Fruit fly (Drosophila melanogaster) whole organism, pupa: ENCODE data around the gene Atx-1.
A peak's percentile ranks its signal among the peaks of the same experiment; 100 is the strongest.

ENCODE experiments used
- CG10348 ChIP-seq: fragments of 200-800 bp; sonication (Bioruptor generic); IDR thresholded peaks from 2 replicates; pipeline ENCODE4 v1.3.6; 2022; ENCODE audit warnings: missing biosample characterization, missing genetic modification characterization
- CG12605 ChIP-seq: fragments of 200-800 bp; sonication (Bioruptor generic); IDR thresholded peaks from 2 replicates; pipeline ENCODE4 v1.3.6; 2022; ENCODE audit warnings: missing biosample characterization, missing genetic modification characterization
- CG13204 ChIP-seq: fragments of 200-800 bp; sonication (Bioruptor generic); optimal IDR thresholded peaks from 2 replicates; lab custom pipeline; 2018; ENCODE audit warnings: missing biosample characterization, mild to moderate bottlenecking, missing genetic modification characterization, moderate library complexity
- CG14655 ChIP-seq: fragments of 200-800 bp; sonication (Bioruptor generic); optimal IDR thresholded peaks from 3 replicates; lab custom pipeline; 2017; ENCODE audit warnings: mild to moderate bottlenecking, missing biosample characterization, missing genetic modification reagents, missing genetic modification characterization
- CG15710 ChIP-seq: fragments of 200-800 bp; sonication (Bioruptor generic); optimal IDR thresholded peaks from 2 replicates; lab custom pipeline; 2018; ENCODE audit warnings: missing biosample characterization, mild to moderate bottlenecking, missing genetic modification characterization, moderate library complexity
- CG17806 ChIP-seq: fragments of 200-800 bp; sonication (Bioruptor generic); optimal IDR thresholded peaks from 2 replicates; lab custom pipeline; 2018; ENCODE audit warnings: missing biosample characterization, mild to moderate bottlenecking, missing genetic modification characterization, moderate library complexity
- CG32121 ChIP-seq: fragments of 200-800 bp; sonication (Bioruptor generic); IDR thresholded peaks from 2 replicates; pipeline ENCODE4 v1.3.6; 2022; ENCODE audit warnings: missing biosample characterization, missing genetic modification characterization
- CG34367 ChIP-seq: fragments of 200-800 bp; sonication (Bioruptor generic); optimal IDR thresholded peaks from 2 replicates; lab custom pipeline; 2018; ENCODE audit warnings: missing biosample characterization, mild to moderate bottlenecking, missing genetic modification characterization
- CG4496 ChIP-seq: fragments of 200-800 bp; sonication (Bioruptor generic); IDR thresholded peaks from 3 replicates; pipeline ENCODE4 v1.3.6; 2022; ENCODE audit warnings: missing biosample characterization, missing genetic modification characterization
- CG8159 ChIP-seq: fragments of 200-800 bp; sonication (Bioruptor generic); optimal IDR thresholded peaks from 3 replicates; lab custom pipeline; 2018; ENCODE audit warnings: missing biosample characterization, mild to moderate bottlenecking, missing genetic modification characterization, moderate library complexity
- CG8301 ChIP-seq: fragments of 200-800 bp; sonication (Bioruptor generic); optimal IDR thresholded peaks from 2 replicates; lab custom pipeline; 2018; ENCODE audit warnings: missing biosample characterization, mild to moderate bottlenecking, missing genetic modification characterization
- CG9948 ChIP-seq: fragments of 200-800 bp; sonication (Bioruptor generic); optimal IDR thresholded peaks from 2 replicates; lab custom pipeline; 2018; ENCODE audit warnings: missing biosample characterization, mild to moderate bottlenecking, missing genetic modification characterization, moderate library complexity
- D1 ChIP-seq: fragments of 200-800 bp; sonication (Bioruptor generic); optimal IDR thresholded peaks from 2 replicates; lab custom pipeline; 2018; ENCODE audit warnings: missing biosample characterization, mild to moderate bottlenecking, missing genetic modification characterization, moderate library complexity
- EcR ChIP-seq: fragments of 200-800 bp; sonication (Bioruptor generic); optimal IDR thresholded peaks from 3 replicates; lab custom pipeline; 2019; ENCODE audit warnings: missing biosample characterization, missing genetic modification characterization, mild to moderate bottlenecking, moderate library complexity, missing genetic modification reagents
- Ets98B ChIP-seq: fragments of 200-800 bp; sonication (Bioruptor generic); IDR thresholded peaks from 2 replicates; pipeline ENCODE4 v1.3.6; 2022; ENCODE audit warnings: missing biosample characterization, missing genetic modification characterization
- Pif1A ChIP-seq: fragments of 200-800 bp; sonication (Bioruptor generic); optimal IDR thresholded peaks from 3 replicates; lab custom pipeline; 2016; ENCODE audit warnings: missing biosample characterization, missing genetic modification characterization
- Pif1B ChIP-seq: fragments of 200-800 bp; sonication (Bioruptor generic); optimal IDR thresholded peaks from 3 replicates; lab custom pipeline; 2016; ENCODE audit warnings: missing biosample characterization, missing genetic modification characterization
- Snoo ChIP-seq: fragments of 200-800 bp; sonication (Bioruptor generic); optimal IDR thresholded peaks from 3 replicates; lab custom pipeline; 2017; ENCODE audit warnings: missing biosample characterization, mild to moderate bottlenecking, missing genetic modification characterization, inconsistent platforms
- fd96Ca ChIP-seq: fragments of 200-800 bp; sonication (Bioruptor generic); IDR thresholded peaks from 3 replicates; pipeline ENCODE4 v1.3.6; 2022; ENCODE audit warnings: missing biosample characterization, missing genetic modification characterization
- gl ChIP-seq: fragments of 200-800 bp; sonication (Bioruptor generic); optimal IDR thresholded peaks from 2 replicates; lab custom pipeline; 2018; ENCODE audit warnings: missing biosample characterization, mild to moderate bottlenecking, missing genetic modification characterization
- rn ChIP-seq: fragments of 200-800 bp; sonication (Bioruptor generic); IDR thresholded peaks from 2 replicates; pipeline ENCODE4 v1.3.6; 2022; ENCODE audit warnings: missing biosample characterization, missing genetic modification characterization

Atx-1 gene

dm6 chrX:6854563-6854962, 31.6 kb downstream of the Atx-1 start:
- peak; percentile 88 for TF ChIP-seq Ets98B (GFP tag; lab: Robert Waterston, UW)
- peak; percentile 72; the same call in 1 of the 2 replicates for TF ChIP-seq CG12605 (GFP tag; lab: Robert Waterston, UW)
- TF ChIP-seq CG14655 = peak; percentile 85
- no peak for TF ChIP-seq EcR (GFP tag; lab: Kevin White, UChicago)
- TF ChIP-seq CG32121 (GFP tag; lab: Robert Waterston, UW) = peak; percentile 88
- TF ChIP-seq CG10348 (GFP tag; lab: Robert Waterston, UW) = no peak; the same call in 1 of the 2 replicates
- TF ChIP-seq CG34367 (tag; lab: Kevin White, UChicago) = peak; percentile 62
- peak; percentile 85 for TF ChIP-seq Pif1B (GFP tag; lab: Kevin White, UChicago)
- TF ChIP-seq rn (GFP tag; lab: Robert Waterston, UW) = peak; percentile 50
- peak; percentile 13 for TF ChIP-seq D1
- TF ChIP-seq CG15710 (tag; lab: Kevin White, UChicago) = peak; percentile 61
- TF ChIP-seq CG8301 (tag; lab: Kevin White, UChicago) = peak; percentile 78
- peak; percentile 72 for TF ChIP-seq CG17806 (tag; lab: Kevin White, UChicago)
- TF ChIP-seq CG9948 = peak; percentile 79
- peak; percentile 84 for TF ChIP-seq Pif1A (GFP tag; lab: Kevin White, UChicago)
- TF ChIP-seq fd96Ca (GFP tag; lab: Robert Waterston, UW) = peak; percentile 93
- TF ChIP-seq CG4496 = peak; percentile 91
- no peak for TF ChIP-seq gl (tag; lab: Kevin White, UChicago)
- peak; percentile 81 for TF ChIP-seq CG8159 (tag; lab: Kevin White, UChicago)
- TF ChIP-seq CG13204 (GFP tag; lab: Kevin White, UChicago) = no peak
- peak; percentile 60 for TF ChIP-seq Snoo (tag; lab: Kevin White, UChicago)

dm6 chrX:6855366-6856200, 32.6 kb downstream of the Atx-1 start:
- TF ChIP-seq CG9948 (peak; percentile 87), CG8301 (tag; lab: Kevin White, UChicago) (peak; percentile 78), CG15710 (tag; lab: Kevin White, UChicago) (peak; percentile 87), rn (GFP tag; lab: Robert Waterston, UW) (0 out of 2 replicates have a peak, but pooled peaks have one; percentile 17), gl (tag; lab: Kevin White, UChicago) (peak; percentile 49), CG13204 (GFP tag; lab: Kevin White, UChicago) (peak; percentile 30), fd96Ca (GFP tag; lab: Robert Waterston, UW) (no peak), CG14655 (peak; percentile 86), CG8159 (tag; lab: Kevin White, UChicago) (peak; percentile 83), EcR (GFP tag; lab: Kevin White, UChicago) (peak; percentile 54), CG12605 (GFP tag; lab: Robert Waterston, UW) (no peak), Snoo (tag; lab: Kevin White, UChicago) (peak; percentile 88), Ets98B (GFP tag; lab: Robert Waterston, UW) (peak; percentile 44; the same call in 1 of the 2 replicates), CG10348 (GFP tag; lab: Robert Waterston, UW) (no peak), Pif1B (GFP tag; lab: Kevin White, UChicago) (peak; percentile 90), CG4496 (no peak; the same call in 1 of the 3 replicates), CG17806 (tag; lab: Kevin White, UChicago) (peak; percentile 73), CG32121 (GFP tag; lab: Robert Waterston, UW) (peak; percentile 79), D1 (peak; percentile 69), Pif1A (GFP tag; lab: Kevin White, UChicago) (peak; percentile 91), CG34367 (tag; lab: Kevin White, UChicago) (peak; percentile 68)

dm6 chrX:6856332-6856995, 33.5 kb downstream of the Atx-1 start:
- TF ChIP-seq fd96Ca (GFP tag; lab: Robert Waterston, UW) (no peak), rn (GFP tag; lab: Robert Waterston, UW) (peak; percentile 42; the same call in 1 of the 2 replicates), Snoo (tag; lab: Kevin White, UChicago) (peak; percentile 51), CG4496 (peak; percentile 75; the same call in 2 of the 3 replicates), CG15710 (tag; lab: Kevin White, UChicago) (peak; percentile 23), EcR (GFP tag; lab: Kevin White, UChicago) (peak; percentile 64), CG10348 (GFP tag; lab: Robert Waterston, UW) (no peak), CG17806 (tag; lab: Kevin White, UChicago) (peak; percentile 23), CG14655 (peak; percentile 56), CG13204 (GFP tag; lab: Kevin White, UChicago) (no peak), CG12605 (GFP tag; lab: Robert Waterston, UW) (no peak), CG9948 (peak; percentile 45), Pif1B (GFP tag; lab: Kevin White, UChicago) (peak; percentile 42), CG32121 (GFP tag; lab: Robert Waterston, UW) (peak; percentile 65; the same call in 1 of the 2 replicates), D1 (peak; percentile 19), gl (tag; lab: Kevin White, UChicago) (no peak), Pif1A (GFP tag; lab: Kevin White, UChicago) (no peak), Ets98B (GFP tag; lab: Robert Waterston, UW) (peak; percentile 78), CG8159 (tag; lab: Kevin White, UChicago) (peak; percentile 62), CG8301 (tag; lab: Kevin White, UChicago) (peak; percentile 48), CG34367 (tag; lab: Kevin White, UChicago) (peak; percentile 15)

- no peak for TF ChIP-seq rn (GFP tag; lab: Robert Waterston, UW)
- TF ChIP-seq CG9948 = no peak
- TF ChIP-seq CG17806 (tag; lab: Kevin White, UChicago) = no peak
- no peak for TF ChIP-seq Pif1A (GFP tag; lab: Kevin White, UChicago)
- no peak for TF ChIP-seq gl (tag; lab: Kevin White, UChicago)
- TF ChIP-seq CG8159 (tag; lab: Kevin White, UChicago) = no peak
- TF ChIP-seq CG10348 (GFP tag; lab: Robert Waterston, UW) = no peak
- no peak for TF ChIP-seq CG13204 (GFP tag; lab: Kevin White, UChicago)
- no peak for TF ChIP-seq D1
- no peak for TF ChIP-seq CG8301 (tag; lab: Kevin White, UChicago)
- TF ChIP-seq Snoo (tag; lab: Kevin White, UChicago) = no peak
These were observed 34.3 kb downstream of the Atx-1 start for dm6 chrX:6857269-6857668.
